Fruit fly (Drosophila melanogaster) whole organism, adult: ENCODE measurements around the gene TTLL1A.

Source experiments
- CG11617 ChIP-seq: fragments of 200-800 bp; sonication (Bioruptor generic); optimal IDR thresholded peaks from 2 replicates; lab custom pipeline; 2017; ENCODE audit warnings: mild to moderate bottlenecking, missing biosample characterization, missing genetic modification reagents, missing genetic modification characterization
- CG12768 ChIP-seq: fragments of 200-800 bp; sonication (Bioruptor generic); optimal IDR thresholded peaks from 2 replicates; lab custom pipeline; 2017; ENCODE audit warnings: missing biosample characterization, missing genetic modification characterization, mild to moderate bottlenecking, moderate library complexity, missing genetic modification reagents
- CG14711 ChIP-seq: fragments of 200-800 bp; sonication (Bioruptor generic); optimal IDR thresholded peaks from 2 replicates; lab custom pipeline; 2018; ENCODE audit warnings: missing biosample characterization, mild to moderate bottlenecking, missing genetic modification characterization, moderate library complexity
- CG1620 ChIP-seq: fragments of 200-800 bp; sonication (Bioruptor generic); optimal IDR thresholded peaks from 2 replicates; lab custom pipeline; 2016; ENCODE audit warnings: missing biosample characterization, missing genetic modification characterization
- CG33017 ChIP-seq: fragments of 200-800 bp; sonication (Bioruptor generic); optimal IDR thresholded peaks from 2 replicates; lab custom pipeline; 2018; ENCODE audit warnings: missing biosample characterization, mild to moderate bottlenecking, missing genetic modification characterization, moderate library complexity
- CG5204 ChIP-seq: fragments of 200-800 bp; sonication (Bioruptor generic); optimal IDR thresholded peaks from 2 replicates; lab custom pipeline; 2016; ENCODE audit warnings: missing biosample characterization, missing genetic modification characterization
- CG7045 ChIP-seq: fragments of 200-800 bp; sonication (Bioruptor generic); optimal IDR thresholded peaks from 2 replicates; lab custom pipeline; 2017; ENCODE audit warnings: missing biosample characterization, mild to moderate bottlenecking, missing genetic modification characterization
- CG7101 ChIP-seq: fragments of 200-800 bp; sonication (Bioruptor generic); optimal IDR thresholded peaks from 2 replicates; lab custom pipeline; 2018; ENCODE audit warnings: missing biosample characterization, mild to moderate bottlenecking, missing genetic modification characterization, moderate library complexity
- Clk ChIP-seq: fragments of 200-800 bp; sonication (Bioruptor generic); optimal IDR thresholded peaks from 2 replicates; lab custom pipeline; 2017; ENCODE audit warnings: missing biosample characterization, missing genetic modification characterization
- Crg-1 ChIP-seq: fragments of 200-800 bp; sonication (Bioruptor generic); optimal IDR thresholded peaks from 2 replicates; lab custom pipeline; 2016; ENCODE audit warnings: missing biosample characterization, missing genetic modification characterization
- Hr96 ChIP-seq: fragments of 200-800 bp; sonication (Bioruptor generic); optimal IDR thresholded peaks from 2 replicates; lab custom pipeline; 2016; ENCODE audit warnings: missing biosample characterization, missing genetic modification characterization
- Mnt ChIP-seq: fragments of 200-800 bp; sonication (Bioruptor generic); optimal IDR thresholded peaks from 2 replicates; lab custom pipeline; 2016; ENCODE audit warnings: missing biosample characterization, mild to moderate bottlenecking, missing genetic modification characterization
- bab1 ChIP-seq: fragments of 200-800 bp; sonication (Bioruptor generic); optimal IDR thresholded peaks from 3 replicates; lab custom pipeline; 2019; ENCODE audit warnings: missing biosample characterization, mild to moderate bottlenecking, missing genetic modification characterization, moderate library complexity
- cic ChIP-seq: fragments of 200-800 bp; sonication (Bioruptor generic); optimal IDR thresholded peaks from 2 replicates; lab custom pipeline; 2017; ENCODE audit warnings: missing biosample characterization, mild to moderate bottlenecking, missing genetic modification characterization, moderate library complexity
- cnc ChIP-seq, 2 experiments: fragments of >200 bp; optimal IDR thresholded peaks; 2 replicates each; lab custom pipeline; 2017
- kay ChIP-seq: fragments of 200-800 bp; sonication (Bioruptor generic); peaks from one replicate; lab custom pipeline; 2016; ENCODE audit warnings: missing biosample characterization, missing genetic modification characterization, borderline replicate concordance
- ovo ChIP-seq: fragments of 200-800 bp; sonication (Bioruptor generic); optimal IDR thresholded peaks from 2 replicates; lab custom pipeline; 2016; ENCODE audit warnings: missing biosample characterization, missing genetic modification characterization
- pad ChIP-seq: fragments of 200-800 bp; sonication (Bioruptor generic); optimal IDR thresholded peaks from 3 replicates; lab custom pipeline; 2017; ENCODE audit warnings: missing biosample characterization, missing genetic modification characterization, mild to moderate bottlenecking, moderate library complexity, missing genetic modification reagents
- tj ChIP-seq: fragments of 200-800 bp; sonication (Bioruptor generic); optimal IDR thresholded peaks from 3 replicates; lab custom pipeline; 2017; ENCODE audit warnings: missing biosample characterization, mild to moderate bottlenecking, missing genetic modification characterization, moderate library complexity
- toe ChIP-seq: fragments of 200-800 bp; sonication (Bioruptor generic); optimal IDR thresholded peaks from 2 replicates; lab custom pipeline; 2016; ENCODE audit warnings: missing biosample characterization, missing genetic modification characterization

The TTLL1A gene

DNA sequence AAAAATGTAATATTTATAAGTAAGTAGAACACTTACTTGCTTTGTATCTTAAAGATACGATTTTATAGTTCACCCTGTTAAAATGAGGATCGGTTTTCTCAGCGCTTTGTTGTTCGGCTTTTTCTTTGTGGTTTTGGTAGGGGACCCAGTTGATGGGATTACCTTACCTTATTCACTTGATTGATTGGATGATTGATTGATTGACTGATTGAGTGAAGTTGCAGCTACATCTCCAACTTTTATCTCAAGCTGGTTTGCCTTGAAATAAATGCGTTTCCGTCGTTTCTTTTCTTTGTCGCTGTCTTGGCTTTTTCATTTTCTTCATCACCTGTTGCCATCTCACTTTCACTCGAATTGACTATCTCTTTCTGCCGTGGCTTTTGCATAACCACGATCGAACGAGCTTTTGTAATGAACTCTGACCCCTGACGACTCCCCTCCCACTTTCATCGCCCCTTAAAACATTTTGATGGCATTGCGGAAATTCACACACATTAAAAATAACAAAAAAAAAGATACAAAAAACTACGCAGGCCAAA is 29.6 kb downstream of the TTLL1A start:
- no peak for TF ChIP-seq toe (GFP tag; lab: Kevin White, UChicago)
- TF ChIP-seq CG1620: no peak
- TF ChIP-seq kay (GFP tag; lab: Kevin White, UChicago): no peak
- no peak for TF ChIP-seq ovo (GFP tag; lab: Kevin White, UChicago)
- TF ChIP-seq cic: no peak
- no peak for TF ChIP-seq CG7045 (GFP tag; lab: Kevin White, UChicago)

DNA sequence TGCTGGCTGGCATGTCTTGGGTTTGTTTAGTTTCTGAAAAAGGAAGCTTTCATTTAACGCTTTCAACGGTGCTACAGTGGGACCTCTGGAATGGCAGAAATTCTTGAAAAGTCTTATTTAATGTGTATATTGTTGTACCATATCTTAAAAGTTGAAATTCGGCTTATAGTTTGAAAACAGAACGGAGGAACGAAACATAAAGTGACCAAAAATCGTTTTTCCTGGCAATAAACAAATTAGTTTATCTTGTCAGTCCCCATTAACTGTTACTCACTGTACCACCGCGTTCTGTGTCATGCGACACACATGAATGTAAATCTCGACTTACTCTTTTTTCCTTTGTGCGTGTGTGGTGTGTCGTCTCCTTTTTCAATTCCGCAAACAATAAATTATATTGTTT is 30.3 kb downstream of the TTLL1A start:
- no peak for TF ChIP-seq bab1 (GFP tag; lab: Kevin White, UChicago)
- TF ChIP-seq CG1620: no peak
- TF ChIP-seq CG12768 (GFP tag; lab: Kevin White, UChicago): no peak
- TF ChIP-seq Mnt (GFP tag; lab: Kevin White, UChicago): no peak
- TF ChIP-seq CG7045 (GFP tag; lab: Kevin White, UChicago): no peak
- no peak for TF ChIP-seq CG5204
- no peak for TF ChIP-seq Clk (GFP tag; lab: Kevin White, UChicago)
- no peak for TF ChIP-seq ovo (GFP tag; lab: Kevin White, UChicago)
- TF ChIP-seq cic: no peak
- no peak for TF ChIP-seq toe (GFP tag; lab: Kevin White, UChicago)
- TF ChIP-seq kay (GFP tag; lab: Kevin White, UChicago): no peak
- no peak for TF ChIP-seq CG14711 (tag; lab: Kevin White, UChicago)
- no peak for TF ChIP-seq pad (GFP tag; lab: Kevin White, UChicago)
- no peak for TF ChIP-seq CG33017 (tag; lab: Kevin White, UChicago)
- no peak for TF ChIP-seq cnc (optimal IDR thresholded peaks at IDR 0.05; lab: Kevin White, UChicago)
- no peak for TF ChIP-seq Crg-1 (GFP tag; lab: Kevin White, UChicago)
- TF ChIP-seq CG7101: no peak
- no peak for TF ChIP-seq CG11617 (GFP tag; lab: Kevin White, UChicago)
- no peak for TF ChIP-seq Hr96 (GFP tag; lab: Kevin White, UChicago)

DNA sequence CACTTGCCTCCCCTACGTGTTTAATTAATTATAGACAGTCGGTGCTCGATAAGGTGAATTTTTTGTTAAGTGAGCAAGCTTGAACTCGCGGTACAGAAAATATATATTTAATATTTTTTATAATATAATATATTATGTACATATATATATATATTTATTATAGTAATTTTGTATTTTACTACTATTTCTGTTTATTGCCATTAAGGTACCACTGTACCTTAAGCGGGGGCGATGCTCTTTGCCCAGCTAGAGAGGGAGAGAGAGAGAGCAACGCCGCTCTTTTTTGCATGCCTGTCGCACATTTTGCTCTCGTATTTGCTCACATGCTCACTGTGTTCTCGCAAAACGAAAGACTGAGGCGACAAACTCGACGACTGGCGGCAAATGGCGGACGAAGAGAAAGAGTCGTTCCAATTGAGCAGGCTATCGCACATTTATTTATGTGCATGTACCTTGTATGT is 31.9 kb downstream of the TTLL1A start:
- TF ChIP-seq CG33017 (tag; lab: Kevin White, UChicago): peak; percentile 67
- TF ChIP-seq Clk (GFP tag; lab: Kevin White, UChicago): no peak
- TF ChIP-seq CG7045 (GFP tag; lab: Kevin White, UChicago): peak; percentile 24
- no peak for TF ChIP-seq kay (GFP tag; lab: Kevin White, UChicago)
- no peak for TF ChIP-seq Hr96 (GFP tag; lab: Kevin White, UChicago)
- peak; percentile 32 for TF ChIP-seq ovo (GFP tag; lab: Kevin White, UChicago)
- no peak for TF ChIP-seq Crg-1 (GFP tag; lab: Kevin White, UChicago)
- no peak for TF ChIP-seq cic
- TF ChIP-seq cnc (optimal IDR thresholded peaks at IDR 0.05; lab: Kevin White, UChicago): no peak
- peak; percentile 75 for TF ChIP-seq CG7101
- peak; percentile 11 for TF ChIP-seq pad (GFP tag; lab: Kevin White, UChicago)
- no peak for TF ChIP-seq Mnt (GFP tag; lab: Kevin White, UChicago)
- no peak for TF ChIP-seq toe (GFP tag; lab: Kevin White, UChicago)
- peak; percentile 62 for TF ChIP-seq CG14711 (tag; lab: Kevin White, UChicago)
- no peak for TF ChIP-seq tj
- peak; percentile 38 for TF ChIP-seq CG12768 (GFP tag; lab: Kevin White, UChicago)
- no peak for TF ChIP-seq CG5204
- TF ChIP-seq CG1620: no peak
- peak; percentile 28 for TF ChIP-seq bab1 (GFP tag; lab: Kevin White, UChicago)
- peak; percentile 30 for TF ChIP-seq CG11617 (GFP tag; lab: Kevin White, UChicago)

DNA sequence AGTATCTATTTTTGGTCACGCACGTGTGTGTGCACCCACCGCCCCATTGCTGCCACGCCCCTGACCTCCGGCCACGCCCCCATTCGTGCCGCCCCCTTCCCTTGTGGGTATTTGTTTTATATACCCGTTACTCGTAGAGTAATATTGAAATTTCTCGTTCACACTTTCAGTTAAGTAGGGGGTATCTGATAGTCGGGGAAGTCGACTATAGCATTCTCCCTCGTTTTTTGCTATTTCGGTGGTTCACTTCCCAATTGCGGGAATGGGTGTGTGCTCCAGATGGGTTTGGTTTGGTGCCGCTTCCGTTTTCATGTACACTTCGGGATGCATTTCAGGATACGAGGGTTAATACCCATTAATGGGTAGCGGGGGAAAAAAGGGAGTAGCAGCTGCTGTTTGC is 35.1 kb downstream of the TTLL1A start:
- TF ChIP-seq kay (GFP tag; lab: Kevin White, UChicago) (no peak), pad (GFP tag; lab: Kevin White, UChicago) (no peak), CG12768 (GFP tag; lab: Kevin White, UChicago) (no peak), bab1 (GFP tag; lab: Kevin White, UChicago) (no peak), Mnt (GFP tag; lab: Kevin White, UChicago) (no peak), CG14711 (tag; lab: Kevin White, UChicago) (no peak), CG7045 (GFP tag; lab: Kevin White, UChicago) (no peak), CG11617 (GFP tag; lab: Kevin White, UChicago) (no peak), ovo (GFP tag; lab: Kevin White, UChicago) (no peak)

DNA sequence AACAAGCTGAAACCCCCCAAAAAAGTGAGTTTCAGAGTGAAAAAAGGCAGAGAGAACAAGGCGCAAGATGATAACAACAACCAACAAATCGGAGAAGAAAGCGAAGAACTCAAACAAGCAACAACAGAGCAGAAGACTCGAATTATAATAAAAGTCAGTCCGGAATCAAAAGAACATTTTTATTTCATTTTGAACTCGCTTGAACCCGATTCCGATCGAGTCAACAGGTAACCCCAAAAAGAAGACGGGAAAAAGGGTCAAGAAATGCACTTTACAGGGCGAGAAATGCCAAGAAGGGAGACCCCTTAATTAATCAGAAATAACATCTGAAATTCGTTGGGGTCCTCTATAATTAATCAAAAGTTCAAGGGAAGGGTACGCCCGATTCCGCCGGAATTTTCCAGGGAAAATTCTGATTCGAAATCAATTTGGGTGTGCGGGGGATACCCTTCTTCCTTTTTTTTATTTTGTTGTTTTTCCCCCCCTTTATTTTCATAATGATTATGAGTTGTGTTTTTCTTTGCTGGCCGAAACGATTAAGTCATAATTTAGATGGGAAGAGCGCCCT is 39.9 kb downstream of the TTLL1A start:
- TF ChIP-seq ovo (GFP tag; lab: Kevin White, UChicago): no peak
- TF ChIP-seq Hr96 (GFP tag; lab: Kevin White, UChicago): no peak
- no peak for TF ChIP-seq cnc (optimal IDR thresholded peaks at IDR 0.05; lab: Kevin White, UChicago)
- TF ChIP-seq Crg-1 (GFP tag; lab: Kevin White, UChicago): no peak
- TF ChIP-seq CG12768 (GFP tag; lab: Kevin White, UChicago): no peak
- no peak for TF ChIP-seq tj
- no peak for TF ChIP-seq CG7101

DNA sequence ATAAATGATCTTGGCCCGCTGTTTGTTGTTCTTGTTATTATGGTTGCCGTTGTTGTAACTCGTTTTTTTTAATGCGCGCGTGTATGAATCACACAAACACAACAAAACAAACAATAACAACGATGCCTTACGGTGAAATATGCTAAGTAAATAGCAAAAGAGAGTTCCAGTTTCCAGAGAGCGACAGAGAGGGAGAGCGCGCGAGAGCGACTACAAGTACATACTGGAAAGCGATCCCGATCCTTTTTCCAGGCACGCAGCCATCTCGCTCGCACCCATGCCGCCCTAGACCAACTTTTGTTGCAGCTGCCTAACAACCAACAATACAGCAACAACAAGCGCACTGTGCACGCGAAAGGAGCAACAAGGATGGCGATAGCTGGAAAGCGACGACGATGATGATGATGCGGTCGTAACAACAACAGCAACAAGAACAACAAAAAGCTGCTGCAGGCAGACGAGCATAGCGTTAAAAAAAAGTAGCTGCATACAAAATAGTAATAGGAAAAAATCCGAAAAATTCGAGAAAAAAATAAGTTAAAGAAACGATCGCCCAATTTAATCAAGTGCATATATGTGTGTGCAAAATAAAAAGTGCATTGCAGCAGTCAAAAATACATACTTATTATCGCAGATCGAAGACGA is 41.9 kb downstream of the TTLL1A start:
- TF ChIP-seq kay (GFP tag; lab: Kevin White, UChicago) (no peak), CG14711 (tag; lab: Kevin White, UChicago) (no peak), Crg-1 (GFP tag; lab: Kevin White, UChicago) (no peak)
